Fruit fly (Drosophila melanogaster) whole organism, pupa: Measurements from ENCODE around the gene Ir21a.
A peak's percentile ranks its signal among the peaks of the same experiment; 100 is the strongest.

Experiments used
- CG12605 ChIP-seq: fragments of 200-800 bp; sonication (Bioruptor generic); IDR thresholded peaks from 2 replicates; pipeline ENCODE4 v1.3.6; 2022; ENCODE audit warnings: missing biosample characterization, missing genetic modification characterization
- CG13204 ChIP-seq: fragments of 200-800 bp; sonication (Bioruptor generic); optimal IDR thresholded peaks from 2 replicates; lab custom pipeline; 2018; ENCODE audit warnings: missing biosample characterization, mild to moderate bottlenecking, missing genetic modification characterization, moderate library complexity
- CG14655 ChIP-seq: fragments of 200-800 bp; sonication (Bioruptor generic); optimal IDR thresholded peaks from 3 replicates; lab custom pipeline; 2017; ENCODE audit warnings: mild to moderate bottlenecking, missing biosample characterization, missing genetic modification reagents, missing genetic modification characterization
- CG15710 ChIP-seq: fragments of 200-800 bp; sonication (Bioruptor generic); optimal IDR thresholded peaks from 2 replicates; lab custom pipeline; 2018; ENCODE audit warnings: missing biosample characterization, mild to moderate bottlenecking, missing genetic modification characterization, moderate library complexity
- CG17806 ChIP-seq: fragments of 200-800 bp; sonication (Bioruptor generic); optimal IDR thresholded peaks from 2 replicates; lab custom pipeline; 2018; ENCODE audit warnings: missing biosample characterization, mild to moderate bottlenecking, missing genetic modification characterization, moderate library complexity
- CG32121 ChIP-seq: fragments of 200-800 bp; sonication (Bioruptor generic); IDR thresholded peaks from 2 replicates; pipeline ENCODE4 v1.3.6; 2022; ENCODE audit warnings: missing biosample characterization, missing genetic modification characterization
- EcR ChIP-seq: fragments of 200-800 bp; sonication (Bioruptor generic); optimal IDR thresholded peaks from 3 replicates; lab custom pipeline; 2019; ENCODE audit warnings: missing biosample characterization, missing genetic modification characterization, mild to moderate bottlenecking, moderate library complexity, missing genetic modification reagents
- Pif1B ChIP-seq: fragments of 200-800 bp; sonication (Bioruptor generic); optimal IDR thresholded peaks from 3 replicates; lab custom pipeline; 2016; ENCODE audit warnings: missing biosample characterization, missing genetic modification characterization
- Snoo ChIP-seq: fragments of 200-800 bp; sonication (Bioruptor generic); optimal IDR thresholded peaks from 3 replicates; lab custom pipeline; 2017; ENCODE audit warnings: missing biosample characterization, mild to moderate bottlenecking, missing genetic modification characterization, inconsistent platforms
- gl ChIP-seq: fragments of 200-800 bp; sonication (Bioruptor generic); optimal IDR thresholded peaks from 2 replicates; lab custom pipeline; 2018; ENCODE audit warnings: missing biosample characterization, mild to moderate bottlenecking, missing genetic modification characterization

- TF ChIP-seq CG12605 (0 out of 2 replicates have a peak, but pooled peaks have one; percentile 7), Snoo (tag; lab: Kevin White, UChicago) (no peak), CG13204 (GFP tag; lab: Kevin White, UChicago) (no peak), CG14655 (GFP tag; lab: Kevin White, UChicago) (no peak), EcR (GFP tag; lab: Kevin White, UChicago) (no peak), CG17806 (tag; lab: Kevin White, UChicago) (no peak), gl (no peak), Pif1B (no peak), CG32121 (no peak), CG15710 (no peak)
Observed at dm6 chr2L:71869-72751, 47.2 kb upstream of the Ir21a start.
